Worm (Caenorhabditis elegans) whole organism, late embryonic: ENCODE results near the gene C24A3.9.

Source experiments
- F13H6.1 ChIP-seq: sonication (generic microtip); optimal IDR thresholded peaks from 2 replicates; lab custom pipeline; 2016; ENCODE audit warnings: missing genetic modification characterization, missing compliant biosample characterization
- K09A11.1 ChIP-seq: sonication (generic microtip); optimal IDR thresholded peaks from 2 replicates; lab custom pipeline; 2017; ENCODE audit warnings: antibody characterized with exemption, mild to moderate bottlenecking, missing genetic modification characterization, missing compliant biosample characterization; ENCODE audit not compliant: insufficient read depth
- ama-1 ChIP-seq: fragments of 150-350 bp; optimal IDR thresholded peaks from 2 replicates; lab custom pipeline; 2014
- ets-4 ChIP-seq: sonication (generic microtip); optimal IDR thresholded peaks from 2 replicates; lab custom pipeline; 2016; ENCODE audit warnings: missing genetic modification characterization, missing compliant biosample characterization
- fkh-10 ChIP-seq: fragments of 150-350 bp; optimal IDR thresholded peaks from 2 replicates; lab custom pipeline; 2014; ENCODE audit warnings: missing biosample characterization, missing genetic modification reagents, missing genetic modification characterization
- lin-11 ChIP-seq: fragments of 200-800 bp; sonication (Bioruptor generic); optimal IDR thresholded peaks from 2 replicates; lab custom pipeline; 2018; ENCODE audit warnings: mild to moderate bottlenecking, missing genetic modification characterization, missing compliant biosample characterization
- pqm-1 ChIP-seq: sonication (generic microtip); optimal IDR thresholded peaks from 2 replicates; lab custom pipeline; 2016; ENCODE audit warnings: missing genetic modification characterization, missing compliant biosample characterization
- sox-4 ChIP-seq: sonication (generic microtip); optimal IDR thresholded peaks from 2 replicates; lab custom pipeline; 2017; ENCODE audit warnings: mild to moderate bottlenecking, missing genetic modification characterization, inconsistent platforms, missing compliant biosample characterization
- unc-55 ChIP-seq: sonication (generic microtip); optimal IDR thresholded peaks from 2 replicates; lab custom pipeline; 2017; ENCODE audit warnings: missing biosample characterization, missing genetic modification reagents, missing genetic modification characterization

- TF ChIP-seq ama-1 (lab: Kevin White, UChicago) (no peak), F13H6.1 (tag; lab: Kevin White, UChicago) (no peak), lin-11 (tag; lab: Kevin White, UChicago) (no peak), ets-4 (tag; lab: Kevin White, UChicago) (no peak), sox-4 (tag; lab: Kevin White, UChicago) (no peak), pqm-1 (tag; lab: Kevin White, UChicago) (no peak), fkh-10 (no peak), unc-55 (no peak), K09A11.1 (no peak)
Measured at ce11 chrX:9015420-9015819, 5.1 kb upstream of the C24A3.9 start, which contains the start of gene T25B6.4.
